Fruit fly (Drosophila melanogaster) whole organism, prepupa: Measurements from ENCODE around the gene meru.
A peak's percentile ranks its signal among the peaks of the same experiment; 100 is the strongest.

Source experiments
- CG16779 ChIP-seq: fragments of 200-800 bp; sonication (Bioruptor generic); optimal IDR thresholded peaks from 3 replicates; lab custom pipeline; 2017; ENCODE audit warnings: missing biosample characterization, mild to moderate bottlenecking, missing genetic modification characterization
- CG3032 ChIP-seq: fragments of 200-800 bp; optimal IDR thresholded peaks from 2 replicates; lab custom pipeline; 2019; ENCODE audit warnings: missing biosample characterization, mild to moderate bottlenecking, missing genetic modification characterization, moderate library complexity
- CG6163 ChIP-seq: fragments of 200-800 bp; sonication (Bioruptor generic); IDR thresholded peaks from 3 replicates; pipeline ENCODE4 v1.3.6; 2022; ENCODE audit warnings: missing biosample characterization, missing genetic modification characterization
- Eip93F ChIP-seq: fragments of 200-800 bp; sonication (Bioruptor generic); optimal IDR thresholded peaks from 2 replicates; lab custom pipeline; 2016; ENCODE audit warnings: missing biosample characterization, mild to moderate bottlenecking, missing genetic modification characterization

DNA sequence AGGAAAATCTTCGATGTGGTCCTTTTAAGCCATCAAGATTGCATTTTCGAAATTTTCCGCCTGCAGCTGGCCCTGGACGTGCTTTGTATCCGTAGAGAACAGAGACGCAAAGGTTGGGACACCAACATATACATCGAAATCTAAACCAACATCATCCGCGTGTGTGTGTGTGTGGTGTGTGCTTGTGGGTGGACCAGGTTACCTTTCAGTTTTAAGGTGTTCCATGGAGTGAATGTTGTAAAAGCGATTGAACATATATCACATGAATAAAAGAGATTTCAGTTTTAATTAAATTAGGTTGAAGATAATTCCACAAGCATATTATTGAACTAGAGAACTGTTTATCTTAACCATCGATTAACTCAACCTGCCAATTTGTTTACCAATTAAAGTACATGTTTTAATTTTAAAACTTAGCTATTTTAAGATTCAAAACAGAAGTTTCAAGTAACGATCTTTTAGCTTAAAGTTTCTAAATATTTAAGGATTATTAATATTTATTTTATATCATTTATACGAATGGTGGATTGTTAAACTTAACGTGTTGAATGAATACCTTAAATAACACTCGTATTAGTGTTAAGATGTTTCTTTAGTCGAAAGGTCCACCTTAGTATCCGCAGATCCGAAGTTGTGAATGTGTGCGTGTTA, 16.8 kb downstream of the meru start:
- TF ChIP-seq CG16779 (tag; lab: Kevin White, UChicago) (no peak), CG6163 (peak; percentile 77; the same call in 2 of the 3 replicates), Eip93F (GFP tag; lab: Kevin White, UChicago) (peak; percentile 78), CG3032 (tag; lab: Kevin White, UChicago) (peak; percentile 90)
